Fruit fly (Drosophila melanogaster) whole organism, embryonic: ENCODE results near the gene CG34283.

Source experiments
- Atf-2 ChIP-seq: fragments of 200-800 bp; sonication (Bioruptor generic); optimal IDR thresholded peaks from 2 replicates; lab custom pipeline; 2016; ENCODE audit warnings: missing biosample characterization, missing genetic modification characterization
- CG1024 ChIP-seq: fragments of 200-800 bp; sonication (Bioruptor generic); IDR thresholded peaks from 2 replicates; pipeline ENCODE4 v1.3.6; 2022; ENCODE audit warnings: missing biosample characterization, missing genetic modification characterization
- CG10366 ChIP-seq: fragments of 200-800 bp; sonication (Bioruptor generic); IDR thresholded peaks from 2 replicates; pipeline ENCODE4 v1.3.6; 2022; ENCODE audit warnings: missing biosample characterization, missing genetic modification characterization
- CG10543 ChIP-seq: fragments of 200-800 bp; sonication (Bioruptor generic); optimal IDR thresholded peaks from 3 replicates; lab custom pipeline; 2017; ENCODE audit warnings: missing biosample characterization, mild to moderate bottlenecking, missing genetic modification characterization, moderate library complexity
- CG12071 ChIP-seq: fragments of 200-800 bp; sonication (Bioruptor generic); optimal IDR thresholded peaks from 3 replicates; lab custom pipeline; 2018; ENCODE audit warnings: missing biosample characterization, mild to moderate bottlenecking, missing genetic modification characterization
- CG12299 ChIP-seq: fragments of 200-800 bp; sonication (Bioruptor generic); optimal IDR thresholded peaks from 2 replicates; lab custom pipeline; 2018; ENCODE audit warnings: missing biosample characterization, mild to moderate bottlenecking, missing genetic modification characterization
- CG14050 ChIP-seq: fragments of 200-800 bp; sonication (Bioruptor generic); IDR thresholded peaks from 3 replicates; pipeline ENCODE4 v1.3.6; 2022; ENCODE audit warnings: missing biosample characterization, missing genetic modification characterization
- CG14441 ChIP-seq: fragments of 200-800 bp; sonication (Bioruptor generic); IDR thresholded peaks from 2 replicates; pipeline ENCODE4 v1.3.6; 2022; ENCODE audit warnings: missing biosample characterization, missing genetic modification characterization
- CG15269 ChIP-seq: fragments of 200-800 bp; sonication (Bioruptor generic); optimal IDR thresholded peaks from 2 replicates; lab custom pipeline; 2018; ENCODE audit warnings: missing biosample characterization, mild to moderate bottlenecking, missing genetic modification characterization, moderate library complexity
- CG1602 ChIP-seq: fragments of 200-800 bp; sonication (Bioruptor generic); optimal IDR thresholded peaks from 3 replicates; lab custom pipeline; 2016; ENCODE audit warnings: missing biosample characterization, missing genetic modification characterization
- CG16779 ChIP-seq: fragments of 200-800 bp; sonication (Bioruptor generic); IDR thresholded peaks from 2 replicates; pipeline ENCODE4 v1.3.6; 2022; ENCODE audit warnings: missing biosample characterization, missing genetic modification characterization
- CG17912 ChIP-seq: fragments of 200-800 bp; sonication (Bioruptor generic); optimal IDR thresholded peaks from 2 replicates; lab custom pipeline; 2018; ENCODE audit warnings: missing biosample characterization, mild to moderate bottlenecking, missing genetic modification characterization
- CG1792 ChIP-seq: fragments of 200-800 bp; sonication (Bioruptor generic); optimal IDR thresholded peaks from 2 replicates; lab custom pipeline; 2016; ENCODE audit warnings: missing biosample characterization, missing genetic modification characterization
- CG18011 ChIP-seq: fragments of 200-800 bp; sonication (Bioruptor generic); optimal IDR thresholded peaks from 2 replicates; lab custom pipeline; 2017; ENCODE audit warnings: missing biosample characterization, missing genetic modification characterization, mild to moderate bottlenecking, moderate library complexity, missing genotype
- CG18476 ChIP-seq: fragments of 200-800 bp; sonication (Bioruptor generic); optimal IDR thresholded peaks from 2 replicates; lab custom pipeline; 2016; ENCODE audit warnings: missing biosample characterization, mild to moderate bottlenecking, missing genetic modification characterization
- CG2202 ChIP-seq: fragments of 200-800 bp; sonication (Bioruptor generic); optimal IDR thresholded peaks from 2 replicates; lab custom pipeline; 2018; ENCODE audit warnings: missing biosample characterization, mild to moderate bottlenecking, missing genetic modification characterization
- CG43689 ChIP-seq: fragments of 200-800 bp; sonication (Bioruptor generic); IDR thresholded peaks from 2 replicates; pipeline ENCODE4 v1.3.6; 2022; ENCODE audit warnings: missing biosample characterization, missing genetic modification characterization
- CG5180 ChIP-seq: fragments of 200-800 bp; sonication (Bioruptor generic); optimal IDR thresholded peaks from 3 replicates; lab custom pipeline; 2017; ENCODE audit warnings: missing biosample characterization, missing genetic modification characterization, mild to moderate bottlenecking, moderate library complexity, missing genetic modification reagents
- CG6654 ChIP-seq: fragments of 200-800 bp; sonication (Bioruptor generic); optimal IDR thresholded peaks from 2 replicates; lab custom pipeline; 2017; ENCODE audit warnings: missing biosample characterization, mild to moderate bottlenecking, missing genetic modification characterization
- CG6813 ChIP-seq: fragments of 200-800 bp; sonication (Bioruptor generic); optimal IDR thresholded peaks from 2 replicates; lab custom pipeline; 2017; ENCODE audit warnings: missing biosample characterization, missing genetic modification characterization, mild to moderate bottlenecking, moderate library complexity, missing genetic modification reagents
- CG7556 ChIP-seq: fragments of 200-800 bp; sonication (Bioruptor generic); optimal IDR thresholded peaks from 2 replicates; lab custom pipeline; 2017; ENCODE audit warnings: missing biosample characterization, mild to moderate bottlenecking, missing genetic modification characterization
- CG9876 ChIP-seq: fragments of 200-800 bp; sonication (Bioruptor generic); optimal IDR thresholded peaks from 2 replicates; lab custom pipeline; 2016; ENCODE audit warnings: missing biosample characterization, missing genetic modification characterization
- D ChIP-seq, 2 experiments: fragments of 200-800 bp in 1 of 2; fragments of >200 bp in 1 of 2; sonication (Bioruptor generic) in 1 of 2; optimal IDR thresholded peaks; 2 replicates in 1 of 2; 3 replicates in 1 of 2; lab custom pipeline; 2017; ENCODE audit warnings: mild to moderate bottlenecking in 1 of 2, missing biosample characterization in 1 of 2, missing genetic modification characterization in 1 of 2, missing genetic modification reagents in 1 of 2
- Deaf1 ChIP-seq: fragments of 200-800 bp; optimal IDR thresholded peaks from 3 replicates; lab custom pipeline; 2019; ENCODE audit warnings: missing biosample characterization, mild to moderate bottlenecking, missing genetic modification characterization, moderate library complexity
- Dip2 ChIP-seq: fragments of 200-800 bp; sonication (Bioruptor generic); IDR thresholded peaks from 2 replicates; pipeline ENCODE4 v1.3.6; 2022; ENCODE audit warnings: missing biosample characterization, missing genetic modification characterization
- Fer1 ChIP-seq: fragments of 200-800 bp; sonication (Bioruptor generic); optimal IDR thresholded peaks from 2 replicates; lab custom pipeline; 2017; ENCODE audit warnings: missing biosample characterization, mild to moderate bottlenecking, missing genetic modification characterization
- HLH3B ChIP-seq: fragments of 200-800 bp; sonication (Bioruptor generic); IDR thresholded peaks from 2 replicates; pipeline ENCODE4 v1.3.6; 2022; ENCODE audit warnings: missing biosample characterization, missing genetic modification characterization
- Hsf ChIP-seq: fragments of 200-800 bp; sonication (Bioruptor generic); optimal IDR thresholded peaks from 3 replicates; lab custom pipeline; 2016; ENCODE audit warnings: missing biosample characterization, missing genetic modification characterization
- MTF-1 ChIP-seq: fragments of 200-800 bp; sonication (Bioruptor generic); optimal IDR thresholded peaks from 2 replicates; lab custom pipeline; 2018; ENCODE audit warnings: missing biosample characterization, mild to moderate bottlenecking, missing genetic modification characterization, borderline replicate concordance
- NC2α ChIP-seq: fragments of 200-800 bp; sonication (Bioruptor generic); optimal IDR thresholded peaks from 2 replicates; lab custom pipeline; 2016; ENCODE audit warnings: missing biosample characterization, missing genetic modification characterization
- NC2β ChIP-seq: fragments of 200-800 bp; sonication (Bioruptor generic); optimal IDR thresholded peaks from 2 replicates; lab custom pipeline; 2016; ENCODE audit warnings: missing biosample characterization, missing genetic modification characterization
- NK7.1 ChIP-seq: fragments of 200-800 bp; sonication (Bioruptor generic); optimal IDR thresholded peaks from 3 replicates; lab custom pipeline; 2016; ENCODE audit warnings: missing biosample characterization, missing genetic modification characterization
- Opbp ChIP-seq: fragments of 200-800 bp; sonication (Bioruptor generic); IDR thresholded peaks from 3 replicates; pipeline ENCODE4 v1.3.6; 2022; ENCODE audit warnings: missing biosample characterization, missing genetic modification characterization; ENCODE audit not compliant: partially characterized antibody
- Trl ChIP-seq, 3 experiments: fragments of >200 bp in 2 of 3; fragments of 200-800 bp in 1 of 3; sonication (Bioruptor generic) in 1 of 3; optimal IDR thresholded peaks; 2 replicates in 1 of 3; 3 replicates in 2 of 3; lab custom pipeline; 2016 to 2017; ENCODE audit warnings: missing biosample characterization in 1 of 3, missing genetic modification characterization in 1 of 3
- Xbp1 ChIP-seq: fragments of 200-800 bp; sonication (Bioruptor generic); optimal IDR thresholded peaks from 3 replicates; lab custom pipeline; 2016; ENCODE audit warnings: missing biosample characterization, mild to moderate bottlenecking, missing genetic modification characterization
- abd-A ChIP-seq: fragments of 200-800 bp; sonication (Bioruptor generic); optimal IDR thresholded peaks from 3 replicates; lab custom pipeline; 2019; ENCODE audit warnings: missing biosample characterization, mild to moderate bottlenecking, missing genetic modification characterization, moderate library complexity
- cad ChIP-seq: fragments of >200 bp; optimal IDR thresholded peaks from 2 replicates; lab custom pipeline; 2017; ENCODE audit warnings: missing biosample characterization, missing genetic modification characterization
- dmrt11E ChIP-seq: fragments of 200-800 bp; sonication (Bioruptor generic); optimal IDR thresholded peaks from 3 replicates; lab custom pipeline; 2018; ENCODE audit warnings: missing biosample characterization, mild to moderate bottlenecking, missing genetic modification characterization, moderate library complexity
- fd96Cb ChIP-seq: fragments of 200-800 bp; sonication (Bioruptor generic); optimal IDR thresholded peaks from 2 replicates; lab custom pipeline; 2018; ENCODE audit warnings: missing biosample characterization, mild to moderate bottlenecking, missing genetic modification characterization, moderate library complexity
- fu2 ChIP-seq: fragments of 200-800 bp; sonication (Bioruptor generic); optimal IDR thresholded peaks from 2 replicates; lab custom pipeline; 2016; ENCODE audit warnings: missing biosample characterization, missing genetic modification characterization
- ind ChIP-seq: fragments of 200-800 bp; sonication (Bioruptor generic); optimal IDR thresholded peaks from 3 replicates; lab custom pipeline; 2016; ENCODE audit warnings: missing biosample characterization, missing genetic modification characterization
- jing ChIP-seq: fragments of 200-800 bp; sonication (Bioruptor generic); optimal IDR thresholded peaks from 2 replicates; lab custom pipeline; 2018; ENCODE audit warnings: missing biosample characterization, mild to moderate bottlenecking, missing genetic modification characterization
- mam ChIP-seq: fragments of 200-800 bp; sonication (Bioruptor generic); optimal IDR thresholded peaks from 3 replicates; lab custom pipeline; 2016; ENCODE audit warnings: missing biosample characterization, missing genetic modification characterization
- ro ChIP-seq: fragments of 200-800 bp; sonication (Bioruptor generic); IDR thresholded peaks from 2 replicates; pipeline ENCODE4 v1.3.6; 2022; ENCODE audit warnings: missing biosample characterization, missing genetic modification characterization
- so ChIP-seq: fragments of 200-800 bp; sonication (Bioruptor generic); IDR thresholded peaks from 3 replicates; pipeline ENCODE4 v1.3.6; 2022; ENCODE audit warnings: missing biosample characterization, missing genetic modification characterization
- ssp ChIP-seq: fragments of 200-800 bp; sonication (Bioruptor generic); IDR thresholded peaks from 2 replicates; pipeline ENCODE4 v1.3.6; 2022; ENCODE audit warnings: missing biosample characterization, missing genetic modification characterization
- zen ChIP-seq: fragments of 200-800 bp; sonication (Bioruptor generic); optimal IDR thresholded peaks from 3 replicates; lab custom pipeline; 2018; ENCODE audit warnings: missing biosample characterization, mild to moderate bottlenecking, missing genetic modification characterization, moderate library complexity
- zen2 ChIP-seq: fragments of 200-800 bp; sonication (Bioruptor generic); IDR thresholded peaks from 3 replicates; pipeline ENCODE4 v1.3.6; 2022; ENCODE audit warnings: missing biosample characterization, missing genetic modification characterization; ENCODE audit not compliant: partially characterized antibody

Gene CG34283

DNA sequence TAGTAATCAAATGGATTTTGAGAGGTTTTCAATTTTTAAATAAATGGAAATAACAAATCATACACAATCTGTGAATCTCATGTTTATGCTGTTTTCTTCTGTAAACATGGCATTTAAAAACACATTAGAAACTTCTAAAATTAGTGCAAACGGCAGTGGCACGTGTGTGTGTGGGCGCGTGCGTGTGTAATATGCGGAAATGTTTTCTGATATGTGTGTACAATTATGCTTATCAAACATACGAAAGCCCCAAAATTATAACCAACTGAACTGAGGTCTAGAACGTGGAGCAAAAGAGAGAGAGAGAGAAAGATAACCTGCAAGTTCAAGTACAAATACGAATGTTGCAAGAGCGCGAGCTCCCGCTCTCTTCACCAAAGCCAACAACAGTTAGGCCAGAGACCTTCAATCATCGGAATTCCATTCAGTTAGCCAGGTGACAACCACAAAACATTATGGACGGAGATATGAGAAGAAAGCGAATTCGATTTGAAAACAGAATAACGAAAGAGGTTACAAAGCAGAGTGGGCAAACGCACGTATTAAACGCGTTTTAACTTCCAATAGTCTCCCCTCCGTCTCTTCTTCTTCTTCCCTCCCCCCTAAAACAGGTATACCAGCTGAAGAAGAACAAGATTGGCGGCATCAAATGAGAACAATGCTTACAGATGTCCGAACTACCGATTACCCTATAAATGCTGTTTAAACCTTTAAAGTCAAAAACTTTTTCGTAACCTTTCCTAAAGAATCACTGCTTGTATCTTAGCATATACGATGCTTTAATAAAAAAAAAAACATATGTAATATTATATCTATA is 18.8 kb upstream of the CG34283 start (continued):
- TF ChIP-seq CG1792 (GFP tag; lab: Kevin White, UChicago) = peak; percentile 84
- peak; percentile 87 for TF ChIP-seq CG6654 (GFP tag; lab: Kevin White, UChicago)
- peak; percentile 93 for TF ChIP-seq Hsf (GFP tag; lab: Kevin White, UChicago)
- no peak for TF ChIP-seq Opbp (GFP tag; lab: Robert Waterston, UW)
- peak; percentile 87 for TF ChIP-seq abd-A (tag; lab: Kevin White, UChicago)
- TF ChIP-seq Trl (optimal IDR thresholded peaks at IDR 0.05; lab: Kevin White, UChicago) = peak; percentile 61 to 84
- TF ChIP-seq Trl (GFP tag; optimal IDR thresholded peaks at IDR 0.05; lab: Kevin White, UChicago) = peak; percentile 80
- peak; percentile 96 for TF ChIP-seq Xbp1 (GFP tag; lab: Kevin White, UChicago)
- TF ChIP-seq D (optimal IDR thresholded peaks at IDR 0.05; lab: Kevin White, UChicago) = no peak
- TF ChIP-seq D (GFP tag; optimal IDR thresholded peaks at IDR 0.05; lab: Kevin White, UChicago) = peak; percentile 95
- TF ChIP-seq CG14441 (GFP tag; lab: Robert Waterston, UW) = peak; percentile 97
- TF ChIP-seq HLH3B = peak; percentile 97
- TF ChIP-seq ind = peak; percentile 96
- peak; percentile 94 for TF ChIP-seq CG7556
- TF ChIP-seq fd96Cb (tag; lab: Kevin White, UChicago) = peak; percentile 97
- peak; percentile 96 for TF ChIP-seq CG16779 (GFP tag; lab: Robert Waterston, UW)
- TF ChIP-seq zen (tag; lab: Kevin White, UChicago) = peak; percentile 94
- peak; percentile 81 for TF ChIP-seq Deaf1 (tag; lab: Kevin White, UChicago)
- peak; percentile 89 for TF ChIP-seq MTF-1 (GFP tag; lab: Kevin White, UChicago)
- TF ChIP-seq NC2β (GFP tag; lab: Kevin White, UChicago) = peak; percentile 77
- TF ChIP-seq zen2 (GFP tag; lab: Robert Waterston, UW) = no peak
- TF ChIP-seq fu2 (GFP tag; lab: Kevin White, UChicago) = peak; percentile 80
- peak; percentile 77 for TF ChIP-seq CG18011 (GFP tag; lab: Kevin White, UChicago)
- peak; percentile 94 for TF ChIP-seq CG1602
- TF ChIP-seq CG12299 (tag; lab: Kevin White, UChicago) = peak; percentile 93
- TF ChIP-seq NK7.1 (GFP tag; lab: Kevin White, UChicago) = peak; percentile 72
- peak; percentile 91 for TF ChIP-seq ro (GFP tag; lab: Robert Waterston, UW)
- TF ChIP-seq CG10543 = peak; percentile 87
- TF ChIP-seq so (GFP tag; lab: Robert Waterston, UW) = peak; percentile 96
- TF ChIP-seq mam (GFP tag; lab: Kevin White, UChicago) = peak; percentile 89
- TF ChIP-seq CG6813 (GFP tag; lab: Kevin White, UChicago) = peak; percentile 93
- TF ChIP-seq Fer1 (GFP tag; lab: Kevin White, UChicago) = peak; percentile 97
- TF ChIP-seq CG5180 (GFP tag; lab: Kevin White, UChicago) = peak; percentile 87
- peak; percentile 97 for TF ChIP-seq CG10366 (GFP tag; lab: Robert Waterston, UW)
- TF ChIP-seq CG15269 (tag; lab: Kevin White, UChicago) = peak; percentile 98
- peak; percentile 90 for TF ChIP-seq ssp (GFP tag; lab: Robert Waterston, UW)
- TF ChIP-seq CG14050 (GFP tag; lab: Robert Waterston, UW) = peak; percentile 96
- TF ChIP-seq dmrt11E (tag; lab: Kevin White, UChicago) = peak; percentile 88
- TF ChIP-seq CG9876 (GFP tag; lab: Kevin White, UChicago) = peak; percentile 51
- TF ChIP-seq cad = no peak
- peak; percentile 90 for TF ChIP-seq jing (GFP tag; lab: Kevin White, UChicago)
- TF ChIP-seq CG2202 (tag; lab: Kevin White, UChicago) = peak; percentile 91
- peak; percentile 95 for TF ChIP-seq CG12071 (GFP tag; lab: Kevin White, UChicago)
- peak; percentile 75 for TF ChIP-seq Atf-2 (GFP tag; lab: Kevin White, UChicago)
- TF ChIP-seq CG18476 (GFP tag; lab: Kevin White, UChicago) = peak; percentile 96
- peak; percentile 91 for TF ChIP-seq CG1024
- TF ChIP-seq CG43689 = peak; percentile 94
- peak; percentile 20 for TF ChIP-seq NC2α (GFP tag; lab: Kevin White, UChicago)
- TF ChIP-seq Dip2 = peak; percentile 33; the same call in 1 of the 2 replicates
- TF ChIP-seq CG17912 = peak; percentile 66
